Worm (Caenorhabditis elegans) whole organism, L2 larva: ENCODE results near the gene F10B5.2.

Source experiments
- R02D3.7 ChIP-seq: fragments of 150-350 bp; optimal IDR thresholded peaks from 2 replicates; lab custom pipeline; 2014; ENCODE audit warnings: missing biosample characterization, missing genetic modification characterization
- Y55F3AM.14 ChIP-seq: fragments of 200-800 bp; sonication (Bioruptor generic); optimal IDR thresholded peaks from 2 replicates; lab custom pipeline; 2018; ENCODE audit warnings: mild to moderate bottlenecking, missing genetic modification characterization, missing compliant biosample characterization
- blmp-1 ChIP-seq: sonication (generic microtip); optimal IDR thresholded peaks from 2 replicates; lab custom pipeline; 2017; ENCODE audit warnings: missing genetic modification characterization, mild to moderate bottlenecking, missing compliant biosample characterization, antibody characterized with exemption, moderate library complexity; ENCODE audit not compliant: insufficient read depth
- dmd-4 ChIP-seq: sonication (generic microtip); optimal IDR thresholded peaks from 2 replicates; lab custom pipeline; 2017; ENCODE audit warnings: missing biosample characterization, missing genetic modification characterization
- gmeb-1 ChIP-seq: fragments of 150-350 bp; optimal IDR thresholded peaks from 2 replicates; lab custom pipeline; 2014; ENCODE audit warnings: missing biosample characterization, missing genetic modification characterization
- mdl-1 ChIP-seq, 2 experiments: fragments of 150-350 bp in 1 of 2; sonication (generic microtip) in 1 of 2; optimal IDR thresholded peaks; 2 replicates each; lab custom pipeline; 2017; ENCODE audit warnings: missing biosample characterization in 2 of 2, missing genetic modification characterization in 2 of 2
- nhr-12 ChIP-seq: fragments of 150-350 bp; optimal IDR thresholded peaks from 2 replicates; lab custom pipeline; 2014; ENCODE audit warnings: missing biosample characterization, missing genetic modification characterization
- nhr-237 ChIP-seq: fragments of 150-350 bp; optimal IDR thresholded peaks from 2 replicates; lab custom pipeline; 2014; ENCODE audit warnings: missing biosample characterization, missing genetic modification characterization
- ztf-1 ChIP-seq: fragments of 200-800 bp; sonication (Bioruptor generic); conservative IDR thresholded peaks from 2 replicates; pipeline ENCODE4 v1.3.6; 2022; ENCODE audit warnings: missing genetic modification characterization, missing compliant biosample characterization

DNA sequence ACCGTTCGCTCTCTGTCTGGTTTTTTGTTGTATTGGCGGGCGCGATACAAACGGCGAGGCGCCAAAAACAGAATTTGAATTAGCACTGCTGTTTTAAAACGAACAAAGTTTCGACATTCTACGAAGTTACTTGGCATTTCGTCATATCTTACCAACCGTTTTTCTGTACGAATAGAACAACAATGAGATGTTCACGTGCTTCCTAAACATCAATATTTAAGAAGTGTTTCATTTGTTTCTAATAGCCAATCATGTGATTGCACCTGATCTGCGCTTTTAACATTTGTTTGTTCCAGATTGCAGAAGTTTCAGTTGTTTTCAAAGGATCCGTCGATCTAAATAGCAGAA lies 15.5 kb upstream of the F10B5.2 start:
- no peak for TF ChIP-seq nhr-237 (tag; lab: Kevin White, UChicago)
- no peak for TF ChIP-seq mdl-1 (tag; optimal IDR thresholded peaks at IDR 0.05; lab: Kevin White, UChicago)
- no peak for TF ChIP-seq Y55F3AM.14
- TF ChIP-seq R02D3.7 = no peak
- TF ChIP-seq nhr-12 (tag; lab: Kevin White, UChicago) = no peak
- no peak for TF ChIP-seq gmeb-1
- no peak for TF ChIP-seq ztf-1 (GFP tag; lab: Robert Waterston, UW)
- TF ChIP-seq dmd-4 (tag; lab: Kevin White, UChicago) = no peak
- TF ChIP-seq blmp-1 (tag; lab: Kevin White, UChicago) = no peak
